Worm (Caenorhabditis elegans) whole organism, late embryonic: ENCODE measurements around the gene lys-10.

Experiments used
- C08G9.2 ChIP-seq: sonication (generic microtip); optimal IDR thresholded peaks from 2 replicates; lab custom pipeline; 2016; ENCODE audit warnings: mild to moderate bottlenecking, missing genetic modification characterization, moderate library complexity, missing compliant biosample characterization
- C38D4.7 ChIP-seq: fragments of 200-800 bp; sonication (Bioruptor generic); optimal IDR thresholded peaks from 2 replicates; lab custom pipeline; 2018; ENCODE audit warnings: mild to moderate bottlenecking, missing genetic modification characterization, moderate library complexity, missing compliant biosample characterization
- K02D7.2 ChIP-seq: sonication (generic microtip); optimal IDR thresholded peaks from 2 replicates; lab custom pipeline; 2017; ENCODE audit warnings: mild to moderate bottlenecking, missing genetic modification characterization, missing compliant biosample characterization
- ahr-1 ChIP-seq: sonication (generic microtip); optimal IDR thresholded peaks from 2 replicates; lab custom pipeline; 2016; ENCODE audit warnings: missing genetic modification characterization, missing compliant biosample characterization
- ama-1 ChIP-seq: fragments of 150-350 bp; optimal IDR thresholded peaks from 2 replicates; lab custom pipeline; 2014
- ceh-14 ChIP-seq: sonication (generic microtip); optimal IDR thresholded peaks from 2 replicates; lab custom pipeline; 2016; ENCODE audit warnings: missing genotype, missing genetic modification characterization, missing compliant biosample characterization
- ceh-19 ChIP-seq: fragments of 200-800 bp; sonication (Bioruptor generic); optimal IDR thresholded peaks from 2 replicates; lab custom pipeline; 2018; ENCODE audit warnings: mild to moderate bottlenecking, missing genetic modification characterization, missing compliant biosample characterization
- ceh-24 ChIP-seq: sonication (generic microtip); optimal IDR thresholded peaks from 2 replicates; lab custom pipeline; 2016; ENCODE audit warnings: mild to moderate bottlenecking, missing genetic modification characterization, missing compliant biosample characterization
- ceh-45 ChIP-seq: fragments of 200-800 bp; sonication (Bioruptor generic); IDR thresholded peaks from 2 replicates; pipeline ENCODE4 v1.3.6; 2022; ENCODE audit warnings: missing genetic modification reagents, missing genetic modification characterization, missing compliant biosample characterization
- ceh-6 ChIP-seq: fragments of 200-800 bp; sonication (Bioruptor generic); optimal IDR thresholded peaks from 2 replicates; lab custom pipeline; 2018; ENCODE audit warnings: mild to moderate bottlenecking, missing genetic modification characterization, missing compliant biosample characterization
- dmd-4 ChIP-seq: sonication (generic microtip); optimal IDR thresholded peaks from 2 replicates; lab custom pipeline; 2016; ENCODE audit warnings: borderline replicate concordance, missing genetic modification characterization, missing compliant biosample characterization
- elt-4 ChIP-seq: sonication (generic microtip); optimal IDR thresholded peaks from 2 replicates; lab custom pipeline; 2016; ENCODE audit warnings: missing genetic modification characterization, missing compliant biosample characterization
- ets-4 ChIP-seq: sonication (generic microtip); optimal IDR thresholded peaks from 2 replicates; lab custom pipeline; 2016; ENCODE audit warnings: missing genetic modification characterization, missing compliant biosample characterization
- fkh-10 ChIP-seq: fragments of 150-350 bp; optimal IDR thresholded peaks from 2 replicates; lab custom pipeline; 2014; ENCODE audit warnings: missing biosample characterization, missing genetic modification reagents, missing genetic modification characterization
- fkh-6 ChIP-seq: sonication (generic microtip); optimal IDR thresholded peaks from 2 replicates; lab custom pipeline; 2016; ENCODE audit warnings: missing genetic modification characterization, missing compliant biosample characterization
- hlh-13 ChIP-seq: fragments of 200-800 bp; sonication (Bioruptor generic); optimal IDR thresholded peaks from 2 replicates; lab custom pipeline; 2018; ENCODE audit warnings: mild to moderate bottlenecking, missing genetic modification characterization, missing compliant biosample characterization
- hlh-15 ChIP-seq: sonication (generic microtip); optimal IDR thresholded peaks from 2 replicates; lab custom pipeline; 2016; ENCODE audit warnings: missing genetic modification characterization, missing compliant biosample characterization
- hlh-30 ChIP-seq: sonication (generic microtip); optimal IDR thresholded peaks from 2 replicates; lab custom pipeline; 2017; ENCODE audit warnings: antibody characterized with exemption, missing genetic modification characterization, missing compliant biosample characterization; ENCODE audit not compliant: insufficient read depth
- hlh-8 ChIP-seq: sonication (generic microtip); optimal IDR thresholded peaks from 2 replicates; lab custom pipeline; 2016; ENCODE audit warnings: missing genotype, missing genetic modification characterization, missing compliant biosample characterization
- nfya-1 ChIP-seq: sonication (generic microtip); optimal IDR thresholded peaks from 2 replicates; lab custom pipeline; 2017; ENCODE audit warnings: missing genetic modification characterization, mild to moderate bottlenecking, missing compliant biosample characterization, antibody characterized with exemption, moderate library complexity
- nhr-11 ChIP-seq: fragments of 150-350 bp; optimal IDR thresholded peaks from 2 replicates; lab custom pipeline; 2014; ENCODE audit warnings: missing biosample characterization, missing genetic modification characterization
- npax-4 ChIP-seq: sonication (generic microtip); optimal IDR thresholded peaks from 2 replicates; lab custom pipeline; 2016; ENCODE audit warnings: missing genetic modification characterization, missing compliant biosample characterization
- odd-2 ChIP-seq: sonication (generic microtip); optimal IDR thresholded peaks from 2 replicates; lab custom pipeline; 2017; ENCODE audit warnings: antibody characterized with exemption, mild to moderate bottlenecking, missing genetic modification characterization, missing compliant biosample characterization
- pat-9 ChIP-seq: fragments of 200-800 bp; sonication (Bioruptor generic); optimal IDR thresholded peaks from 2 replicates; lab custom pipeline; 2018; ENCODE audit warnings: mild to moderate bottlenecking, missing genetic modification characterization, moderate library complexity, missing compliant biosample characterization
- pax-1 ChIP-seq: fragments of 150-350 bp; optimal IDR thresholded peaks from 2 replicates; lab custom pipeline; 2014; ENCODE audit warnings: missing biosample characterization, missing genetic modification characterization
- pha-4 ChIP-seq: fragments of 150-350 bp; optimal IDR thresholded peaks from 2 replicates; lab custom pipeline; 2018; ENCODE audit warnings: missing biosample characterization, missing genetic modification reagents, missing genetic modification characterization
- pqm-1 ChIP-seq: sonication (generic microtip); optimal IDR thresholded peaks from 2 replicates; lab custom pipeline; 2016; ENCODE audit warnings: missing genetic modification characterization, missing compliant biosample characterization
- pros-1 ChIP-seq: fragments of 150-350 bp; optimal IDR thresholded peaks from 2 replicates; lab custom pipeline; 2014; ENCODE audit warnings: missing biosample characterization, missing genetic modification reagents, missing genetic modification characterization
- ref-2 ChIP-seq: sonication (generic microtip); optimal IDR thresholded peaks from 2 replicates; lab custom pipeline; 2016; ENCODE audit warnings: missing genetic modification characterization, missing compliant biosample characterization
- rnt-1 ChIP-seq: sonication (generic microtip); optimal IDR thresholded peaks from 2 replicates; lab custom pipeline; 2016; ENCODE audit warnings: missing genetic modification characterization, missing compliant biosample characterization
- sdc-2 ChIP-seq: sonication (generic microtip); optimal IDR thresholded peaks from 2 replicates; lab custom pipeline; 2016; ENCODE audit warnings: missing genotype, missing genetic modification characterization, missing compliant biosample characterization
- sox-2 ChIP-seq: fragments of 200-800 bp; sonication (Bioruptor generic); IDR thresholded peaks from 2 replicates; pipeline ENCODE4 v1.3.6; 2022; ENCODE audit warnings: missing genetic modification reagents, missing genetic modification characterization, missing compliant biosample characterization
- sox-4 ChIP-seq: sonication (generic microtip); optimal IDR thresholded peaks from 2 replicates; lab custom pipeline; 2017; ENCODE audit warnings: mild to moderate bottlenecking, missing genetic modification characterization, inconsistent platforms, missing compliant biosample characterization
- ttx-3 ChIP-seq: sonication (generic microtip); optimal IDR thresholded peaks from 2 replicates; lab custom pipeline; 2016; ENCODE audit warnings: missing genetic modification reagents, missing genetic modification characterization, missing compliant biosample characterization
- unc-3 ChIP-seq, 2 experiments: fragments of 200-800 bp in 1 of 2; sonication (Bioruptor generic) in 1 of 2; sonication (generic microtip) in 1 of 2; conservative IDR thresholded peaks in 1 of 2; optimal IDR thresholded peaks in 1 of 2; 2 replicates each; pipeline versions ENCODE4 v1.3.6 to Lab custom; 2016 to 2022; ENCODE audit warnings: missing compliant biosample characterization in 2 of 2, missing genetic modification characterization in 2 of 2, missing genetic modification reagents in 1 of 2
- unc-42 ChIP-seq: sonication (generic microtip); optimal IDR thresholded peaks from 2 replicates; lab custom pipeline; 2016; ENCODE audit warnings: missing genotype, missing genetic modification characterization, missing compliant biosample characterization
- ztf-16 ChIP-seq: sonication (generic microtip); optimal IDR thresholded peaks from 2 replicates; lab custom pipeline; 2017; ENCODE audit warnings: missing genetic modification characterization, missing compliant biosample characterization

Gene lys-10

ce11 chrIV:8357299-8357698 is 24.7 kb downstream of the lys-10 start:
- no peak for TF ChIP-seq ceh-45
- TF ChIP-seq elt-4 (tag; lab: Kevin White, UChicago) = peak; percentile 64

ce11 chrIV:8358492-8358891 is 25.9 kb downstream of the lys-10 start, which contains the start of gene D2096.13:
Gene D2096.13 (minus strand): TSS chrIV:8358592.
- TF ChIP-seq ceh-24 (tag; lab: Kevin White, UChicago) = no peak
- TF ChIP-seq hlh-30 = no peak
- TF ChIP-seq nhr-11 (tag; lab: Kevin White, UChicago) = no peak
- no peak for TF ChIP-seq ets-4 (tag; lab: Kevin White, UChicago)
- no peak for TF ChIP-seq rnt-1 (tag; lab: Kevin White, UChicago)
- no peak for TF ChIP-seq ttx-3 (tag; lab: Kevin White, UChicago)
- no peak for TF ChIP-seq ceh-19 (GFP tag; lab: Kevin White, UChicago)
- no peak for TF ChIP-seq pros-1 (tag; lab: Kevin White, UChicago)
- TF ChIP-seq C38D4.7 (GFP tag; lab: Kevin White, UChicago) = no peak

ce11 chrIV:8359716-8360407 is 27.2 kb downstream of the lys-10 start, which contains the start of gene D2096.5:
Gene D2096.5 (minus strand): TSS chrIV:8359766.
- TF ChIP-seq sox-2 (peak; percentile 27; the same call in 1 of the 2 replicates), unc-42 (tag; lab: Kevin White, UChicago) (peak; percentile 88), ceh-14 (tag; lab: Kevin White, UChicago) (peak; percentile 61), hlh-13 (GFP tag; lab: Kevin White, UChicago) (no peak), hlh-8 (tag; lab: Kevin White, UChicago) (no peak), fkh-6 (tag; lab: Kevin White, UChicago) (no peak)

- no peak for TF ChIP-seq C38D4.7 (GFP tag; lab: Kevin White, UChicago)
- TF ChIP-seq npax-4 = no peak
- no peak for TF ChIP-seq sox-4 (tag; lab: Kevin White, UChicago)
- TF ChIP-seq ztf-16 (tag; lab: Kevin White, UChicago) = no peak
- TF ChIP-seq, all 69 proteins: peak for 0
These were observed 28.2 kb downstream of the lys-10 start, which contains the start of gene sqv-1 for ce11 chrIV:8360817-8361216. Gene sqv-1 (plus strand): TSS chrIV:8361117.

ce11 chrIV:8363163-8363562 is 30.5 kb downstream of the lys-10 start, which contains the start of gene D2096.12:
Gene D2096.12 (plus strand): TSS chrIV:8363463.
- TF ChIP-seq ama-1 (lab: Kevin White, UChicago) (no peak), pros-1 (tag; lab: Kevin White, UChicago) (no peak), K02D7.2 (tag; lab: Kevin White, UChicago) (no peak), nfya-1 (tag; lab: Kevin White, UChicago) (no peak), sox-4 (tag; lab: Kevin White, UChicago) (no peak), ceh-24 (tag; lab: Kevin White, UChicago) (no peak), fkh-10 (GFP tag; lab: Kevin White, UChicago) (no peak), rnt-1 (tag; lab: Kevin White, UChicago) (no peak), pat-9 (no peak), ttx-3 (tag; lab: Kevin White, UChicago) (no peak), ahr-1 (tag; lab: Kevin White, UChicago) (no peak)
- TF ChIP-seq, all 69 proteins: peak for 0

- no peak for TF ChIP-seq pax-1 (tag; lab: Kevin White, UChicago)
- no peak for TF ChIP-seq pha-4 (tag; lab: Kevin White, UChicago)
- TF ChIP-seq sdc-2 (tag; lab: Kevin White, UChicago) = no peak
- TF ChIP-seq elt-4 (tag; lab: Kevin White, UChicago) = no peak
- TF ChIP-seq pqm-1 = no peak
- TF ChIP-seq hlh-15 (tag; lab: Kevin White, UChicago) = no peak
- TF ChIP-seq dmd-4 (tag; lab: Kevin White, UChicago) = no peak
- TF ChIP-seq unc-3 (GFP tag; conservative IDR thresholded peaks at IDR 0.05; lab: Robert Waterston, UW) = no peak
- no peak for TF ChIP-seq unc-3 (tag; optimal IDR thresholded peaks at IDR 0.05; lab: Kevin White, UChicago)
- TF ChIP-seq ref-2 = no peak
- TF ChIP-seq C08G9.2 (tag; lab: Kevin White, UChicago) = no peak
- TF ChIP-seq ceh-6 (GFP tag; lab: Kevin White, UChicago) = no peak
- TF ChIP-seq ceh-14 (tag; lab: Kevin White, UChicago) = no peak
- TF ChIP-seq unc-42 (tag; lab: Kevin White, UChicago) = no peak
- TF ChIP-seq sox-2 = no peak
- no peak for TF ChIP-seq odd-2 (tag; lab: Kevin White, UChicago)
- TF ChIP-seq, all 69 proteins: peak for 0
These were observed 33.7 kb downstream of the lys-10 start, which contains the start of gene aagr-1 for ce11 chrIV:8366295-8366694. Gene aagr-1 (plus strand): TSS chrIV:8366521.
